Fruit fly (Drosophila melanogaster) whole organism, adult: ENCODE data around the gene CG45089.

Source experiments
- CG11617 ChIP-seq: fragments of 200-800 bp; sonication (Bioruptor generic); optimal IDR thresholded peaks from 2 replicates; lab custom pipeline; 2017; ENCODE audit warnings: mild to moderate bottlenecking, missing biosample characterization, missing genetic modification reagents, missing genetic modification characterization
- CG12768 ChIP-seq: fragments of 200-800 bp; sonication (Bioruptor generic); optimal IDR thresholded peaks from 2 replicates; lab custom pipeline; 2017; ENCODE audit warnings: missing biosample characterization, missing genetic modification characterization, mild to moderate bottlenecking, moderate library complexity, missing genetic modification reagents
- CG14711 ChIP-seq: fragments of 200-800 bp; sonication (Bioruptor generic); optimal IDR thresholded peaks from 2 replicates; lab custom pipeline; 2018; ENCODE audit warnings: missing biosample characterization, mild to moderate bottlenecking, missing genetic modification characterization, moderate library complexity
- CG1620 ChIP-seq: fragments of 200-800 bp; sonication (Bioruptor generic); optimal IDR thresholded peaks from 2 replicates; lab custom pipeline; 2016; ENCODE audit warnings: missing biosample characterization, missing genetic modification characterization
- CG33017 ChIP-seq: fragments of 200-800 bp; sonication (Bioruptor generic); optimal IDR thresholded peaks from 2 replicates; lab custom pipeline; 2018; ENCODE audit warnings: missing biosample characterization, mild to moderate bottlenecking, missing genetic modification characterization, moderate library complexity
- CG5204 ChIP-seq: fragments of 200-800 bp; sonication (Bioruptor generic); optimal IDR thresholded peaks from 2 replicates; lab custom pipeline; 2016; ENCODE audit warnings: missing biosample characterization, missing genetic modification characterization
- CG7045 ChIP-seq: fragments of 200-800 bp; sonication (Bioruptor generic); optimal IDR thresholded peaks from 2 replicates; lab custom pipeline; 2017; ENCODE audit warnings: missing biosample characterization, mild to moderate bottlenecking, missing genetic modification characterization
- CG7101 ChIP-seq: fragments of 200-800 bp; sonication (Bioruptor generic); optimal IDR thresholded peaks from 2 replicates; lab custom pipeline; 2018; ENCODE audit warnings: missing biosample characterization, mild to moderate bottlenecking, missing genetic modification characterization, moderate library complexity
- Clk ChIP-seq: fragments of 200-800 bp; sonication (Bioruptor generic); optimal IDR thresholded peaks from 2 replicates; lab custom pipeline; 2017; ENCODE audit warnings: missing biosample characterization, missing genetic modification characterization
- Crg-1 ChIP-seq: fragments of 200-800 bp; sonication (Bioruptor generic); optimal IDR thresholded peaks from 2 replicates; lab custom pipeline; 2016; ENCODE audit warnings: missing biosample characterization, missing genetic modification characterization
- Hr96 ChIP-seq: fragments of 200-800 bp; sonication (Bioruptor generic); optimal IDR thresholded peaks from 2 replicates; lab custom pipeline; 2016; ENCODE audit warnings: missing biosample characterization, missing genetic modification characterization
- Mnt ChIP-seq: fragments of 200-800 bp; sonication (Bioruptor generic); optimal IDR thresholded peaks from 2 replicates; lab custom pipeline; 2016; ENCODE audit warnings: missing biosample characterization, mild to moderate bottlenecking, missing genetic modification characterization
- bab1 ChIP-seq: fragments of 200-800 bp; sonication (Bioruptor generic); optimal IDR thresholded peaks from 3 replicates; lab custom pipeline; 2019; ENCODE audit warnings: missing biosample characterization, mild to moderate bottlenecking, missing genetic modification characterization, moderate library complexity
- cic ChIP-seq: fragments of 200-800 bp; sonication (Bioruptor generic); optimal IDR thresholded peaks from 2 replicates; lab custom pipeline; 2017; ENCODE audit warnings: missing biosample characterization, mild to moderate bottlenecking, missing genetic modification characterization, moderate library complexity
- cnc ChIP-seq, 2 experiments: fragments of >200 bp; optimal IDR thresholded peaks; 2 replicates each; lab custom pipeline; 2017
- kay ChIP-seq: fragments of 200-800 bp; sonication (Bioruptor generic); peaks from one replicate; lab custom pipeline; 2016; ENCODE audit warnings: missing biosample characterization, missing genetic modification characterization, borderline replicate concordance
- ovo ChIP-seq: fragments of 200-800 bp; sonication (Bioruptor generic); optimal IDR thresholded peaks from 2 replicates; lab custom pipeline; 2016; ENCODE audit warnings: missing biosample characterization, missing genetic modification characterization
- pad ChIP-seq: fragments of 200-800 bp; sonication (Bioruptor generic); optimal IDR thresholded peaks from 3 replicates; lab custom pipeline; 2017; ENCODE audit warnings: missing biosample characterization, missing genetic modification characterization, mild to moderate bottlenecking, moderate library complexity, missing genetic modification reagents
- tj ChIP-seq: fragments of 200-800 bp; sonication (Bioruptor generic); optimal IDR thresholded peaks from 3 replicates; lab custom pipeline; 2017; ENCODE audit warnings: missing biosample characterization, mild to moderate bottlenecking, missing genetic modification characterization, moderate library complexity
- toe ChIP-seq: fragments of 200-800 bp; sonication (Bioruptor generic); optimal IDR thresholded peaks from 2 replicates; lab custom pipeline; 2016; ENCODE audit warnings: missing biosample characterization, missing genetic modification characterization

CG45089 gene

DNA sequence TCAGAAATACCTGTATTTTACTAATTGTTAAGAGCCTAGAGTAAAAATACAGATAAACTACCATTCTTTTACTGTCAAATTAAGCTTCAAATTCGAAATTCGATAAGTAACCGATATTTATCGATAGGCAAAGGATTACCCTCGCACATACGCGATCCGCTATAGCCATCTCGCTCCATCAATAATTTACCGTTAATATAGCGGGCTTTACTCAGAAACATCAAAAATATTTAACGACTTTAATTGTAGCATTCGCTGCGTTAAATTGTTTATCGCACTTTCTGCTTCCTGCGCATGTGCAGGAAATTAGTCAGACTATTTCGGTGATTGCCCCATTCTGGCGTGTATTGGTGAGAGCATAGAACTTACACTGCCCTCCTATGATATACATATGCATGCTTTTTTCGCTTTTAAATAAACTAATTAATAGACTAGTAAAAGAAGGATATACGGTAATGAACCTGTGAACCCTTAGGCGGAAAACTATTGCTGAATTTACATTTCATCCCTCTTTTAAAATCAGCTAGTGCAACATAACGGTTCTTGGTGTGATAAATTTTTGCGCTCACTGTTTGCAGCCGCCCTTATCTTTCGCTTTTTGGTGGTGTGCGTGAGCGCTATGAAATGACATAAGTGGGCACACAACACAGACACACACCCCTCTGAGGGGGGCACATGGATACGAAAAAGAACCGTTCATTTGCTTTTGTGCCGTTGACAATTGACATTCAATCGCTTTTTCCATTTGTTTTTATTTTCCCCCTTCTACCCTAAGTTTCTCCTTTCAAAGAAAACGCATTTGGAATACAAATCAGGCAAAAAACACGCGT lies 14.9 kb upstream of the CG45089 start, which contains the start of the genes dpr14 and spidey:
Gene dpr14 (minus strand): TSS at position 48 of the 830 bp plus-strand sequence.
Gene spidey (plus strand): TSS at position 693 of the 830 bp plus-strand sequence.
- TF ChIP-seq CG7045 (GFP tag; lab: Kevin White, UChicago) (peak; percentile 81), bab1 (peak; percentile 88), Hr96 (peak; percentile 95), tj (GFP tag; lab: Kevin White, UChicago) (no peak), Crg-1 (GFP tag; lab: Kevin White, UChicago) (peak; percentile 71), Clk (GFP tag; lab: Kevin White, UChicago) (peak; percentile 72), CG1620 (GFP tag; lab: Kevin White, UChicago) (peak; percentile 86), toe (GFP tag; lab: Kevin White, UChicago) (peak; percentile 69), cic (GFP tag; lab: Kevin White, UChicago) (peak; percentile 55), kay (GFP tag; lab: Kevin White, UChicago) (peak; percentile 2), cnc (optimal IDR thresholded peaks at IDR 0.05; lab: Kevin White, UChicago) (no peak), CG33017 (tag; lab: Kevin White, UChicago) (peak; percentile 78), Mnt (GFP tag; lab: Kevin White, UChicago) (peak; percentile 84), CG7101 (tag; lab: Kevin White, UChicago) (peak; percentile 92), ovo (GFP tag; lab: Kevin White, UChicago) (peak; percentile 99), CG12768 (GFP tag; lab: Kevin White, UChicago) (peak; percentile 84), CG5204 (no peak), pad (GFP tag; lab: Kevin White, UChicago) (peak; percentile 99), CG11617 (GFP tag; lab: Kevin White, UChicago) (peak; percentile 89), CG14711 (peak; percentile 87)

DNA sequence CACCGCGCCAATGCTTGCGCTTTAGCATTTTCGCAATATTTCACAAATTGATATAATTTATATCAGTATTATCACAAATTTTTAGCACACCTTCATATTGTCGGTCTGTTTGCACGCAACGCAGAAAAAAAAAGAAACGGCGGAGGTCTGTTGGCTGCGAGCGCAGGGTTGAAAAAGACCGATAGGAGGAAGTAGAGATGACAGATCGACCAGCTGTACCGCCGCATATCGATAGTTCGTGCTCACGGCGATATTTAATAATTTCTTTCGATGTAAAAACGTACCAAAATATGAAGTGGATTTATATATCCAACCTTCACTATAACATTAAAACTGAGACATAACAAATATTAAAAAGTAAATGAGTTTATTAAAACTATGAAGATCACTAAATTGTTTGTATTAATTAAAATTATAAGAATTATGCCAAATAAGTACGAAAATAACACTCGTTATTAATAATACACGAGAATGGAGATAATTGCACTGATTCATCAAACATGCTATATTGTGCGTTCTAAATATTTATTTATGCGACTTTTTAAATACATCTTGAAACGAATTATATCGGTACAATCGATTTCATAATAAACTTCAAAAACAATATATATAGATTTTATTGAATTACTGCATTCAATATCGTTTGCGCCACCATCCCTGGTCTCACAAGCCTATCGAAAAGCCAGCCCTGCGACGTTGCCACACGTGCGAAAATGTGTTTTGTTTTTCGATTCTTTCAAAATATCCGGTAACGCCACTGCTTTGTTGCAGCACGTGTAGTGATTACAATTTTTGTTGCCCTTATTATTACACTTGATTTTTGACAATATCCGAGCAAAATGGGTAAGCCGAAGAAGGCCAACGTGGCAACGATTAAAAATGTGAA lies 7.8 kb upstream of the CG45089 start, which contains the start of the genes RpS6 and bys:
Gene RpS6 (minus strand): TSS at position 179 of the 886 bp plus-strand sequence.
Gene bys (plus strand): TSS at position 728 of the 886 bp plus-strand sequence.
- TF ChIP-seq cic (GFP tag; lab: Kevin White, UChicago) (no peak), CG5204 (no peak), kay (GFP tag; lab: Kevin White, UChicago) (no peak), CG12768 (GFP tag; lab: Kevin White, UChicago) (peak; percentile 13), CG1620 (GFP tag; lab: Kevin White, UChicago) (peak; percentile 63), ovo (GFP tag; lab: Kevin White, UChicago) (peak; percentile 6), CG7045 (GFP tag; lab: Kevin White, UChicago) (no peak), toe (GFP tag; lab: Kevin White, UChicago) (peak; percentile 57), Clk (GFP tag; lab: Kevin White, UChicago) (no peak), bab1 (peak; percentile 84), Hr96 (peak; percentile 83), Crg-1 (GFP tag; lab: Kevin White, UChicago) (peak; percentile 20), CG11617 (GFP tag; lab: Kevin White, UChicago) (peak; percentile 84), tj (GFP tag; lab: Kevin White, UChicago) (peak; percentile 39), cnc (optimal IDR thresholded peaks at IDR 0.05; lab: Kevin White, UChicago) (no peak), CG7101 (tag; lab: Kevin White, UChicago) (peak; percentile 69), pad (GFP tag; lab: Kevin White, UChicago) (peak; percentile 54), CG14711 (peak; percentile 62), CG33017 (tag; lab: Kevin White, UChicago) (peak; percentile 40), Mnt (GFP tag; lab: Kevin White, UChicago) (peak; percentile 99)

DNA sequence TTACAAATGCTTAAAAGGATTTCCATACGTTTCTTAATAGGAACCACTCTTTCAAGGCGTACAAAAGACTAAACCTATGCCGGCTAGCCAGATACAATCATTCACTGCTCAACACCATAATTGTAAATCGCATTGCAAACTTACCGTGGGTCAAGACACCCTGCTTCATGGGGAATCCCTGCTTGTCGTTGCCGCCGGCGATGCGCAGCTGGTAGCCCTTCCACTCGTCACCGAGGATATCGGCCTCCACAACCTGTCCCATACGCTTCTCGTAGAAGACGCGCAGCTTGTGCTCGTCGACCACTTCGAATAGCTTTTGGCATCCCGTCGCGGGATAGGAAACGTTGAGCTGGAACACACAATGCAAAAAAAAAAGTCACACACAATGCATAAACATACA lies 7.1 kb upstream of the CG45089 start:
- TF ChIP-seq CG11617 (GFP tag; lab: Kevin White, UChicago) (no peak), kay (GFP tag; lab: Kevin White, UChicago) (no peak), CG12768 (GFP tag; lab: Kevin White, UChicago) (no peak), Crg-1 (GFP tag; lab: Kevin White, UChicago) (no peak), pad (GFP tag; lab: Kevin White, UChicago) (no peak), CG7101 (tag; lab: Kevin White, UChicago) (no peak), tj (GFP tag; lab: Kevin White, UChicago) (no peak), CG5204 (no peak), cic (GFP tag; lab: Kevin White, UChicago) (no peak), ovo (GFP tag; lab: Kevin White, UChicago) (no peak), CG14711 (no peak), CG33017 (tag; lab: Kevin White, UChicago) (no peak)

DNA sequence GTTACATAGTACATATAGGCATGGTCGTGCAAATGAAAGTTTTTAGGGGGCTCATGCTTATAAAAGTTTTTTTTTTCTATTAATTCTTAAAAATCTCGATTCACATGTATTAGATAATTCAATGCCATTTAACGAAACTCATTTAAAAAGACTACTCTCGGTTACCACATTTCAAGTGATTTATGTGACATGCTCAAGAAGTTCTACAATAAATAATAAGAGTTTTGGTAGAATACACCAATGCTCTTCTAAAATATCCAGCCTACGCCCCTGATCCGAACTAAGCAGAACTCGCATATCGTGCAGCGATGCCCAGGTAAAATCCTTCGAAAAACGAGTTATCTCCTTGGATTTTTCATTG lies 1.1 kb downstream of the CG45089 start:
- no peak for TF ChIP-seq Clk (GFP tag; lab: Kevin White, UChicago)
- TF ChIP-seq CG7045 (GFP tag; lab: Kevin White, UChicago): no peak
- no peak for TF ChIP-seq toe (GFP tag; lab: Kevin White, UChicago)
- TF ChIP-seq cnc (optimal IDR thresholded peaks at IDR 0.05; lab: Kevin White, UChicago): no peak
- TF ChIP-seq CG7101 (tag; lab: Kevin White, UChicago): peak; percentile 17
- peak; percentile 18 for TF ChIP-seq bab1
- peak; percentile 17 for TF ChIP-seq CG1620 (GFP tag; lab: Kevin White, UChicago)
- no peak for TF ChIP-seq Crg-1 (GFP tag; lab: Kevin White, UChicago)
- TF ChIP-seq CG14711: no peak
- no peak for TF ChIP-seq ovo (GFP tag; lab: Kevin White, UChicago)
- no peak for TF ChIP-seq kay (GFP tag; lab: Kevin White, UChicago)
- no peak for TF ChIP-seq CG11617 (GFP tag; lab: Kevin White, UChicago)
- no peak for TF ChIP-seq cic (GFP tag; lab: Kevin White, UChicago)
- TF ChIP-seq tj (GFP tag; lab: Kevin White, UChicago): no peak
- TF ChIP-seq Mnt (GFP tag; lab: Kevin White, UChicago): no peak
- no peak for TF ChIP-seq CG12768 (GFP tag; lab: Kevin White, UChicago)
